Worm (Caenorhabditis elegans): ENCODE results near the gene Y70G10A.4.

DNA sequence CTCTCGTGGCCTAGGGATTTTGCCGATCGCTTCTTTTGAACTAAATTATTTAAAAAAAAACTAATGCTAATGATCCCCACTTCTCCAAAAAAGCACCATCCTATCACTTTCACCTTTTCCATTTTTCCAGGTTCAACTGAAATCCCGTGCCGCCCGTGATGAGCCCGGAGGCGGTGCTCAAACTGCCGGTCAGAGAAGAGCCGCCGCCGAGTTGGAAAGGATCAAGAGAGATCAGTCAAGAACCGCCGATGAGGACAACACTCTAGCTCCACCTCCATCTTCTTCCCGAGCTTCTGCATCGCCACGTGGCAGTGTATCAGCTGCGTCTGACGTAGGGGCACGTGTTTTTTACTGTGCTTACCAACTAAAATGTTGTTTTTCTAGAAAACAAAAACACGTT is 31.4 kb downstream of the Y70G10A.4 start:
- TF ChIP-seq C38D4.7 (GFP tag; optimal IDR thresholded peaks at IDR 0.05): no peak
- TF ChIP-seq nfya-1 (tag; optimal IDR thresholded peaks at IDR 0.05): no peak
- TF ChIP-seq nhr-11 (tag; optimal IDR thresholded peaks at IDR 0.05): no peak
- TF ChIP-seq pha-4 (tag; optimal IDR thresholded peaks at IDR 0.05): no peak
- no peak for TF ChIP-seq pag-3 (tag; optimal IDR thresholded peaks at IDR 0.05; ENCODE audit: borderline replicate concordance)
- TF ChIP-seq tbx-2 (tag; optimal IDR thresholded peaks at IDR 0.05): no peak
- no peak for TF ChIP-seq ceh-31 (tag; optimal IDR thresholded peaks at IDR 0.05)
- no peak for TF ChIP-seq unc-3 (GFP tag; conservative IDR thresholded peaks at IDR 0.05)
- TF ChIP-seq unc-3 (tag; optimal IDR thresholded peaks at IDR 0.05): no peak
- no peak for TF ChIP-seq unc-55 (GFP tag; optimal IDR thresholded peaks at IDR 0.05)
- TF ChIP-seq ceh-30 (tag; optimal IDR thresholded peaks at IDR 0.05): no peak
- no peak for TF ChIP-seq C08G9.2 (tag; optimal IDR thresholded peaks at IDR 0.05)
- no peak for TF ChIP-seq sox-4 (tag; optimal IDR thresholded peaks at IDR 0.05)
- TF ChIP-seq che-1 (tag; optimal IDR thresholded peaks at IDR 0.05): no peak
